Worm (Caenorhabditis elegans): ENCODE data around the gene C27D6.12.

- no peak for TF ChIP-seq med-1 (GFP tag; optimal IDR thresholded peaks at IDR 0.05; ENCODE audit: insufficient read depth)
- TF ChIP-seq flt-1 (GFP tag; IDR thresholded peaks at IDR 0.05): no peak
- TF ChIP-seq ztf-23 (GFP tag; IDR thresholded peaks at IDR 0.05): no peak
These were observed 34.2 kb upstream of the C27D6.12 start, which contains the start of gene C34F11.2 for ce11 chrII:5211970-5212369.
